Worm (Caenorhabditis elegans) whole organism, mixed stage, embryonic: Measurements from ENCODE around the gene acr-24.

Experiments
- blmp-1 ChIP-seq: fragments of 150-350 bp; optimal IDR thresholded peaks from 2 replicates; lab custom pipeline; 2014; ENCODE audit warnings: missing biosample characterization, missing genetic modification characterization
- ceh-43 ChIP-seq: fragments of 200-800 bp; sonication (Bioruptor generic); optimal IDR thresholded peaks from 2 replicates; lab custom pipeline; 2018; ENCODE audit warnings: mild to moderate bottlenecking, missing genetic modification characterization, moderate library complexity, missing compliant biosample characterization
- ces-1 ChIP-seq: fragments of 150-350 bp; optimal IDR thresholded peaks from 2 replicates; lab custom pipeline; 2014; ENCODE audit warnings: missing biosample characterization, missing genetic modification reagents, missing genetic modification characterization
- drap-1 ChIP-seq: fragments of 200-800 bp; sonication (Bioruptor generic); optimal IDR thresholded peaks from 3 replicates; lab custom pipeline; 2018; ENCODE audit warnings: mild to moderate bottlenecking, missing genetic modification characterization, missing compliant biosample characterization
- elt-1 ChIP-seq: sonication (generic microtip); optimal IDR thresholded peaks from 2 replicates; lab custom pipeline; 2017; ENCODE audit warnings: missing genetic modification characterization, mild to moderate bottlenecking, missing compliant biosample characterization, antibody characterized with exemption, moderate library complexity, borderline replicate concordance; ENCODE audit not compliant: insufficient read depth
- lin-13 ChIP-seq: fragments of 150-350 bp; optimal IDR thresholded peaks from 2 replicates; lab custom pipeline; 2014; ENCODE audit warnings: missing biosample characterization, missing genetic modification characterization
- lin-32 ChIP-seq: fragments of 200-800 bp; sonication (Bioruptor generic); optimal IDR thresholded peaks from 2 replicates; lab custom pipeline; 2018; ENCODE audit warnings: mild to moderate bottlenecking, missing genetic modification characterization, missing compliant biosample characterization
- lsy-2 ChIP-seq: fragments of 150-350 bp; optimal IDR thresholded peaks from 2 replicates; lab custom pipeline; 2014; ENCODE audit warnings: missing biosample characterization, missing genetic modification characterization
- mep-1 ChIP-seq: fragments of 150-350 bp; optimal IDR thresholded peaks from 2 replicates; lab custom pipeline; 2017; ENCODE audit warnings: missing biosample characterization, missing genetic modification reagents, missing genetic modification characterization, inconsistent platforms
- pha-4 ChIP-seq: fragments of 150-350 bp; optimal IDR thresholded peaks from 2 replicates; lab custom pipeline; 2018; ENCODE audit warnings: missing biosample characterization, missing genetic modification reagents, missing genetic modification characterization
- sem-2 ChIP-seq: fragments of 200-800 bp; sonication (Bioruptor generic); optimal IDR thresholded peaks from 2 replicates; lab custom pipeline; 2018; ENCODE audit warnings: mild to moderate bottlenecking, missing genetic modification characterization, missing compliant biosample characterization
- snpc-4 ChIP-seq: fragments of 150-350 bp; optimal IDR thresholded peaks from 2 replicates; lab custom pipeline; 2014; ENCODE audit warnings: missing biosample characterization, missing genetic modification characterization
- unc-39 ChIP-seq: fragments of 150-350 bp; optimal IDR thresholded peaks from 2 replicates; lab custom pipeline; 2014; ENCODE audit warnings: missing biosample characterization, missing genetic modification characterization
- ztf-11 ChIP-seq: fragments of 150-350 bp; optimal IDR thresholded peaks from 2 replicates; lab custom pipeline; 2014; ENCODE audit warnings: missing biosample characterization, missing genetic modification characterization

DNA sequence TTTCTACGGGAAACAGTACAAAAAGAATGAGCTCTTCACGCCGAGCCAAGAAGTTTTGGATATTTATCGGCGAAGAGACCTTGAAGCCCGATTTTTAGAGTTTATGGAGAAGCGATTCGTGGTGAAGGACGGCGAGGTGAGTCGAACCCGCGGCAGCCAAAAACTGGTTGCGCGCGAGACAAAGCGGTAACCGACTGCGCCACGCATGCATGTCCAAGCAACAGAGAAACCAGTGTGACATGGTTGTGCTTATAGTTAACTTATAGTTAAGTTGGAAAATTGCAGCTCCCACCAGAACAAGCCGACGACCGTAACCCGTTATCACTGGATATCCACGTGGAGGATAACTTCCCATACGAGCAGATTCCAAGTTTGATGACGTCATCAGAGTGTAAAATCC lies 21.0 kb upstream of the acr-24 start:
- TF ChIP-seq elt-1 (tag; lab: Kevin White, UChicago) (no peak), lin-13 (tag; lab: Kevin White, UChicago) (no peak), lin-32 (GFP tag; lab: Kevin White, UChicago) (no peak), pha-4 (tag; lab: Kevin White, UChicago) (no peak), mep-1 (tag; lab: Kevin White, UChicago) (no peak), ces-1 (GFP tag; lab: Kevin White, UChicago) (no peak), ztf-11 (tag; lab: Kevin White, UChicago) (no peak), lsy-2 (tag; lab: Kevin White, UChicago) (no peak), sem-2 (no peak), ceh-43 (no peak), drap-1 (GFP tag; lab: Kevin White, UChicago) (no peak), blmp-1 (tag; lab: Kevin White, UChicago) (no peak), snpc-4 (tag; lab: Kevin White, UChicago) (no peak), unc-39 (tag; lab: Kevin White, UChicago) (no peak)
